Fruit fly (Drosophila melanogaster) whole organism, embryonic: ENCODE measurements around the gene SIDL.

Source experiments
- ATbp ChIP-seq: fragments of 200-800 bp; sonication (Bioruptor generic); optimal IDR thresholded peaks from 2 replicates; lab custom pipeline; 2017; ENCODE audit warnings: missing biosample characterization, mild to moderate bottlenecking, missing genetic modification characterization, missing genetic modification reagents
- Bdp1 ChIP-seq: fragments of 200-800 bp; sonication (Bioruptor generic); optimal IDR thresholded peaks from 3 replicates; lab custom pipeline; 2016; ENCODE audit warnings: missing biosample characterization, missing genetic modification characterization
- CG1024 ChIP-seq: fragments of 200-800 bp; sonication (Bioruptor generic); IDR thresholded peaks from 2 replicates; pipeline ENCODE4 v1.3.6; 2022; ENCODE audit warnings: missing biosample characterization, missing genetic modification characterization
- CG10366 ChIP-seq: fragments of 200-800 bp; sonication (Bioruptor generic); IDR thresholded peaks from 2 replicates; pipeline ENCODE4 v1.3.6; 2022; ENCODE audit warnings: missing biosample characterization, missing genetic modification characterization
- CG10431 ChIP-seq: fragments of 200-800 bp; sonication (Bioruptor generic); optimal IDR thresholded peaks from 3 replicates; lab custom pipeline; 2018; ENCODE audit warnings: missing biosample characterization, mild to moderate bottlenecking, missing genetic modification characterization
- CG10654 ChIP-seq: fragments of 200-800 bp; sonication (Bioruptor generic); optimal IDR thresholded peaks from 2 replicates; lab custom pipeline; 2016; ENCODE audit warnings: missing biosample characterization, missing genetic modification characterization
- CG12071 ChIP-seq: fragments of 200-800 bp; sonication (Bioruptor generic); optimal IDR thresholded peaks from 3 replicates; lab custom pipeline; 2018; ENCODE audit warnings: missing biosample characterization, mild to moderate bottlenecking, missing genetic modification characterization
- CG12104 ChIP-seq: fragments of 200-800 bp; sonication (Bioruptor generic); optimal IDR thresholded peaks from 3 replicates; lab custom pipeline; 2016; ENCODE audit warnings: missing biosample characterization, missing genetic modification characterization
- CG12219 ChIP-seq: fragments of 200-800 bp; sonication (Bioruptor generic); optimal IDR thresholded peaks from 3 replicates; lab custom pipeline; 2018; ENCODE audit warnings: missing biosample characterization, mild to moderate bottlenecking, missing genetic modification characterization
- CG12769 ChIP-seq: fragments of 200-800 bp; sonication (Bioruptor generic); optimal IDR thresholded peaks from 2 replicates; lab custom pipeline; 2019; ENCODE audit warnings: missing biosample characterization, mild to moderate bottlenecking, missing genetic modification characterization, moderate library complexity
- CG14710 ChIP-seq: fragments of 200-800 bp; sonication (Bioruptor generic); optimal IDR thresholded peaks from 3 replicates; lab custom pipeline; 2019; ENCODE audit warnings: missing biosample characterization, mild to moderate bottlenecking, missing genetic modification characterization, moderate library complexity
- CG17912 ChIP-seq: fragments of 200-800 bp; sonication (Bioruptor generic); optimal IDR thresholded peaks from 2 replicates; lab custom pipeline; 2018; ENCODE audit warnings: missing biosample characterization, mild to moderate bottlenecking, missing genetic modification characterization
- CG18599 ChIP-seq: fragments of 200-800 bp; sonication (Bioruptor generic); optimal IDR thresholded peaks from 3 replicates; lab custom pipeline; 2017; ENCODE audit warnings: missing biosample characterization, missing genetic modification characterization, mild to moderate bottlenecking, moderate library complexity, missing genetic modification reagents
- CG2202 ChIP-seq: fragments of 200-800 bp; sonication (Bioruptor generic); optimal IDR thresholded peaks from 2 replicates; lab custom pipeline; 2018; ENCODE audit warnings: missing biosample characterization, mild to moderate bottlenecking, missing genetic modification characterization
- CG2678 ChIP-seq: fragments of 200-800 bp; sonication (Bioruptor generic); optimal IDR thresholded peaks from 3 replicates; lab custom pipeline; 2019; ENCODE audit warnings: missing biosample characterization, mild to moderate bottlenecking, missing genetic modification characterization, moderate library complexity
- CG30431 ChIP-seq: fragments of 200-800 bp; sonication (Bioruptor generic); optimal IDR thresholded peaks from 2 replicates; lab custom pipeline; 2017; ENCODE audit warnings: missing biosample characterization, missing genetic modification characterization
- CG3065 ChIP-seq: fragments of 200-800 bp; sonication (Bioruptor generic); optimal IDR thresholded peaks from 2 replicates; lab custom pipeline; 2016; ENCODE audit warnings: missing biosample characterization, missing genetic modification characterization
- CG3726 ChIP-seq: fragments of 200-800 bp; sonication (Bioruptor generic); IDR thresholded peaks from 3 replicates; pipeline ENCODE4, ENCODE4 v1.3.6; 2022; ENCODE audit warnings: missing biosample characterization, missing genetic modification characterization
- CG6813 ChIP-seq: fragments of 200-800 bp; sonication (Bioruptor generic); optimal IDR thresholded peaks from 2 replicates; lab custom pipeline; 2017; ENCODE audit warnings: missing biosample characterization, missing genetic modification characterization, mild to moderate bottlenecking, moderate library complexity, missing genetic modification reagents
- CG7928 ChIP-seq: fragments of 200-800 bp; sonication (Bioruptor generic); optimal IDR thresholded peaks from 2 replicates; lab custom pipeline; 2017; ENCODE audit warnings: missing biosample characterization, mild to moderate bottlenecking, missing genetic modification characterization
- CG7987 ChIP-seq: fragments of 200-800 bp; sonication (Bioruptor generic); optimal IDR thresholded peaks from 2 replicates; lab custom pipeline; 2018; ENCODE audit warnings: missing biosample characterization, mild to moderate bottlenecking, missing genetic modification characterization, moderate library complexity
- CG8089 ChIP-seq: fragments of 200-800 bp; sonication (Bioruptor generic); optimal IDR thresholded peaks from 3 replicates; lab custom pipeline; 2016; ENCODE audit warnings: missing biosample characterization, missing genetic modification characterization
- CG9215 ChIP-seq: fragments of 200-800 bp; sonication (Bioruptor generic); IDR thresholded peaks from 2 replicates; pipeline ENCODE4 v1.3.6; 2022; ENCODE audit warnings: missing biosample characterization, missing genetic modification characterization
- E2f1 ChIP-seq: fragments of 200-800 bp; sonication (Bioruptor generic); IDR thresholded peaks from 2 replicates; pipeline ENCODE4 v1.3.6; 2022; ENCODE audit warnings: missing biosample characterization, missing genetic modification characterization
- Ets97D ChIP-seq: fragments of 200-800 bp; sonication (Bioruptor generic); optimal IDR thresholded peaks from 3 replicates; lab custom pipeline; 2016; ENCODE audit warnings: missing biosample characterization, missing genetic modification characterization
- Mrtf ChIP-seq: fragments of 200-800 bp; sonication (Bioruptor generic); IDR thresholded peaks from 3 replicates; pipeline ENCODE4 v1.3.6; 2022; ENCODE audit warnings: missing biosample characterization, missing genetic modification characterization
- Spps ChIP-seq: fragments of 200-800 bp; sonication (Bioruptor generic); optimal IDR thresholded peaks from 2 replicates; lab custom pipeline; 2018; ENCODE audit warnings: missing biosample characterization, mild to moderate bottlenecking, missing genetic modification characterization
- Trl ChIP-seq, 3 experiments: fragments of >200 bp in 2 of 3; fragments of 200-800 bp in 1 of 3; sonication (Bioruptor generic) in 1 of 3; optimal IDR thresholded peaks; 2 replicates in 1 of 3; 3 replicates in 2 of 3; lab custom pipeline; 2016 to 2017; ENCODE audit warnings: missing biosample characterization in 1 of 3, missing genetic modification characterization in 1 of 3
- chn ChIP-seq: fragments of 200-800 bp; sonication (Bioruptor generic); optimal IDR thresholded peaks from 2 replicates; lab custom pipeline; 2016; ENCODE audit warnings: missing biosample characterization, missing genetic modification characterization
- disco-r ChIP-seq: fragments of 200-800 bp; sonication (Bioruptor generic); optimal IDR thresholded peaks from 2 replicates; lab custom pipeline; 2016; ENCODE audit warnings: missing biosample characterization, missing genetic modification characterization
- dm ChIP-seq: fragments of 200-800 bp; sonication (Bioruptor generic); optimal IDR thresholded peaks from 3 replicates; lab custom pipeline; 2016; ENCODE audit warnings: missing biosample characterization, missing genetic modification characterization
- dysf ChIP-seq: fragments of 200-800 bp; sonication (Bioruptor generic); IDR thresholded peaks from 3 replicates; pipeline ENCODE4 v1.3.6; 2022; ENCODE audit warnings: missing biosample characterization, missing genetic modification characterization
- exex ChIP-seq: fragments of 200-800 bp; sonication (Bioruptor generic); optimal IDR thresholded peaks from 4 replicates; lab custom pipeline; 2018; ENCODE audit warnings: missing biosample characterization, mild to moderate bottlenecking, missing genetic modification characterization, moderate library complexity
- gcm ChIP-seq: fragments of 200-800 bp; sonication (Bioruptor generic); optimal IDR thresholded peaks from 2 replicates; lab custom pipeline; 2019; ENCODE audit warnings: missing biosample characterization, mild to moderate bottlenecking, missing genetic modification characterization, moderate library complexity
- gem ChIP-seq: fragments of 200-800 bp; sonication (Bioruptor generic); optimal IDR thresholded peaks from 2 replicates; lab custom pipeline; 2019; ENCODE audit warnings: missing biosample characterization, mild to moderate bottlenecking, missing genetic modification characterization, moderate library complexity
- gfzf ChIP-seq: fragments of 200-800 bp; sonication (Bioruptor generic); optimal IDR thresholded peaks from 2 replicates; lab custom pipeline; 2016; ENCODE audit warnings: missing biosample characterization, mild to moderate bottlenecking, missing genetic modification characterization, moderate library complexity
- grau ChIP-seq: fragments of 200-800 bp; optimal IDR thresholded peaks from 3 replicates; lab custom pipeline; 2019; ENCODE audit warnings: missing biosample characterization, mild to moderate bottlenecking, missing genetic modification characterization, moderate library complexity
- hkb ChIP-seq, 2 experiments: fragments of 200-800 bp in 1 of 2; fragments of >200 bp in 1 of 2; sonication (Bioruptor generic) in 1 of 2; IDR thresholded peaks in 1 of 2; optimal IDR thresholded peaks in 1 of 2; 2 replicates each; pipeline versions ENCODE4 v1.3.6 to Lab custom; 2017 to 2022; ENCODE audit warnings: missing biosample characterization in 1 of 2, missing genetic modification characterization in 1 of 2
- lab ChIP-seq: fragments of 200-800 bp; sonication (Bioruptor generic); optimal IDR thresholded peaks from 3 replicates; lab custom pipeline; 2017; ENCODE audit warnings: missing biosample characterization, missing genetic modification characterization, mild to moderate bottlenecking, moderate library complexity, missing genetic modification reagents
- otp ChIP-seq: fragments of 200-800 bp; sonication (Bioruptor generic); IDR thresholded peaks from 3 replicates; pipeline ENCODE4, ENCODE4 v1.3.6; 2022; ENCODE audit warnings: missing biosample characterization, missing genetic modification characterization
- pzg ChIP-seq: fragments of 200-800 bp; sonication (Bioruptor generic); optimal IDR thresholded peaks from 3 replicates; lab custom pipeline; 2018; ENCODE audit warnings: missing biosample characterization, mild to moderate bottlenecking, missing genetic modification characterization, moderate library complexity
- run ChIP-seq: fragments of 200-800 bp; sonication (Bioruptor generic); optimal IDR thresholded peaks from 3 replicates; lab custom pipeline; 2018; ENCODE audit warnings: missing biosample characterization, mild to moderate bottlenecking, missing genetic modification characterization
- sc ChIP-seq, 3 experiments: fragments of >200 bp in 2 of 3; fragments of 200-800 bp in 1 of 3; sonication (Bioruptor generic) in 1 of 3; optimal IDR thresholded peaks; 2 replicates in 2 of 3; 3 replicates in 1 of 3; lab custom pipeline; 2017; ENCODE audit warnings: mild to moderate bottlenecking in 1 of 3, missing biosample characterization in 1 of 3, missing genetic modification characterization in 1 of 3, missing genetic modification reagents in 1 of 3
- sens-2 ChIP-seq: fragments of 200-800 bp; sonication (Bioruptor generic); IDR thresholded peaks from 2 replicates; pipeline ENCODE4 v1.3.6; 2022; ENCODE audit warnings: missing biosample characterization, missing genetic modification characterization
- sim ChIP-seq: fragments of 200-800 bp; sonication (Bioruptor generic); IDR thresholded peaks from 2 replicates; pipeline ENCODE4 v1.3.6; 2022; ENCODE audit warnings: missing biosample characterization, missing genetic modification characterization
- unpg ChIP-seq: fragments of 200-800 bp; sonication (Bioruptor generic); optimal IDR thresholded peaks from 3 replicates; lab custom pipeline; 2018; ENCODE audit warnings: missing biosample characterization, mild to moderate bottlenecking, missing genetic modification characterization, moderate library complexity
- wor ChIP-seq: fragments of 200-800 bp; sonication (Bioruptor generic); IDR thresholded peaks from 2 replicates; pipeline ENCODE4 v1.3.6; 2022; ENCODE audit warnings: missing biosample characterization, missing genetic modification characterization
- zen ChIP-seq: fragments of 200-800 bp; sonication (Bioruptor generic); optimal IDR thresholded peaks from 3 replicates; lab custom pipeline; 2018; ENCODE audit warnings: missing biosample characterization, mild to moderate bottlenecking, missing genetic modification characterization, moderate library complexity

The SIDL gene

DNA sequence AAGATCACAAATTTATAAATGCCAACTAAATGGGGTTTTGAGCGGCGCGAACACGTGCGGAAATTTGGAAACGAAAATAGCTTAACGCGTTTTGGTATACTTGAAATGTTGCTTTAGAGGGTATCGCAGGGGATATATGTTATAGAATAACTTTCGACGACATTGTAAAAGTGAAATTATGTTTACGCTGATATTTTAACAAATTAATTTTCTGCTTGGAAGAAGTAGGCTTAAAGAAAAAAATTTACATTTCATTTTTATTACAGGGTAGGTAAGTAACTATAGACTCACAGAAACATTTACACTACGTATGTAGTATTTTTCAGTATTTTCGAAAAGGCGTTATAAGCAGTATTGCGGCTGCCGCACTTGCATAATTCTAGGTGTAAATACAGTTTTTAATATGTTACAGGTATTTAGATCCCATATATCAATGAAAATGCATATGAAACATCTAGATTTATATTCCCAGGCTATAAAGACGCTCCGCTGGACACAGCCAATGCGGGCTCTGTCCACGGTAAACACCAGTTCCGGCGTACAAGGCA is 10.7 kb upstream of the SIDL start, which contains the start of the genes Art3 and mRpS10 (continued):
- TF ChIP-seq CG7928 (GFP tag; lab: Kevin White, UChicago) (peak; percentile 89), gfzf (GFP tag; lab: Kevin White, UChicago) (peak; percentile 89), zen (tag; lab: Kevin White, UChicago) (peak; percentile 100), CG7987 (peak; percentile 99), Trl (optimal IDR thresholded peaks at IDR 0.05; lab: Kevin White, UChicago) (no peak), Trl (GFP tag; optimal IDR thresholded peaks at IDR 0.05; lab: Kevin White, UChicago) (peak; percentile 100), CG17912 (peak; percentile 100), CG18599 (GFP tag; lab: Kevin White, UChicago) (peak; percentile 100), sens-2 (peak; percentile 100), CG12071 (GFP tag; lab: Kevin White, UChicago) (peak; percentile 100), Bdp1 (GFP tag; lab: Kevin White, UChicago) (peak; percentile 96), grau (peak; percentile 100), Ets97D (GFP tag; lab: Kevin White, UChicago) (peak; percentile 96), sim (GFP tag; lab: Robert Waterston, UW) (peak; percentile 100), CG2678 (tag; lab: Kevin White, UChicago) (peak; percentile 100), gcm (GFP tag; lab: Kevin White, UChicago) (peak; percentile 100), gem (tag; lab: Kevin White, UChicago) (peak; percentile 100), lab (peak; percentile 100), chn (peak; percentile 100), ATbp (GFP tag; lab: Kevin White, UChicago) (peak; percentile 99), pzg (peak; percentile 76), CG6813 (GFP tag; lab: Kevin White, UChicago) (peak; percentile 100), hkb (optimal IDR thresholded peaks at IDR 0.05; lab: Kevin White, UChicago) (peak; percentile 45), hkb (GFP tag; IDR thresholded peaks at IDR 0.05; lab: Robert Waterston, UW) (peak; percentile 100), dm (GFP tag; lab: Kevin White, UChicago) (peak; percentile 100), E2f1 (GFP tag; lab: Robert Waterston, UW) (peak; percentile 100), CG12219 (peak; percentile 100), Spps (peak; percentile 100), sc (optimal IDR thresholded peaks at IDR 0.05; lab: Kevin White, UChicago) (no peak), sc (GFP tag; optimal IDR thresholded peaks at IDR 0.05; lab: Kevin White, UChicago) (peak; percentile 100), CG30431 (GFP tag; lab: Kevin White, UChicago) (peak; percentile 100), CG12769 (peak; percentile 100), CG3065 (GFP tag; lab: Kevin White, UChicago) (peak; percentile 100), CG8089 (GFP tag; lab: Kevin White, UChicago) (peak; percentile 100), Mrtf (GFP tag; lab: Robert Waterston, UW) (peak; percentile 100), CG14710 (tag; lab: Kevin White, UChicago) (peak; percentile 99), disco-r (GFP tag; lab: Kevin White, UChicago) (peak; percentile 100), otp (GFP tag; lab: Robert Waterston, UW) (peak; percentile 100), exex (tag; lab: Kevin White, UChicago) (peak; percentile 99), CG10366 (peak; percentile 100), CG10654 (GFP tag; lab: Kevin White, UChicago) (peak; percentile 100), CG12104 (GFP tag; lab: Kevin White, UChicago) (peak; percentile 100), CG10431 (GFP tag; lab: Kevin White, UChicago) (peak; percentile 99), CG2202 (tag; lab: Kevin White, UChicago) (peak; percentile 100), dysf (GFP tag; lab: Robert Waterston, UW) (peak; percentile 100), run (tag; lab: Kevin White, UChicago) (peak; percentile 100), CG3726 (GFP tag; lab: Robert Waterston, UW) (peak; percentile 100), CG1024 (GFP tag; lab: Robert Waterston, UW) (peak; percentile 99), wor (GFP tag; lab: Robert Waterston, UW) (peak; percentile 100), unpg (GFP tag; lab: Kevin White, UChicago) (peak; percentile 100), CG9215 (peak; percentile 99)
